Fruit fly (Drosophila melanogaster): Measurements from ENCODE around the gene nAChRalpha6.

DNA sequence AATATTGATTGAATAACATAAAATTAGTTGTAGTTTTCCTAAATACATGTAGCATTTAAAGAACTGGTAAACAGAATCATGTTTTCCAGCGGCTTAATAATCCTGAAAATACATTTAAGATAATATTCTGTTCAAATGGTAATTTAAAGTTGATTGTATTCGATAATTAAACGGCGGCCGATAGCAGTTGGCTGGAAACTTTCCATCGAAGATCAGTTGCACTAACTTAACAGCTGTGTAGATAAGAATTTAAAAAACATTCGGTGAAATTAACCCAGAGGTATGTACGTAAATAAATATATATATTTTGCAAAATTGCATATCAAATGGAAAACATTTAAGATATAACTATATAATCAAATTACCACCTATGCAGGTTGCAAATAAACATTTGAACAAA, 33.9 kb upstream of the nAChRalpha6 start, which contains the start of gene CG4594:
- no peak for TF ChIP-seq kay (GFP tag; ENCODE audit: borderline replicate concordance)
- TF ChIP-seq bab1 (GFP tag; optimal IDR thresholded peaks at IDR 0.05): no peak
- TF ChIP-seq Mnt (GFP tag; optimal IDR thresholded peaks at IDR 0.05): no peak
- no peak for TF ChIP-seq CG14711 (tag; optimal IDR thresholded peaks at IDR 0.05)
- TF ChIP-seq Crg-1 (GFP tag; optimal IDR thresholded peaks at IDR 0.05): no peak
- TF ChIP-seq CG11617 (GFP tag; optimal IDR thresholded peaks at IDR 0.05): no peak
- TF ChIP-seq CG1620 (GFP tag; optimal IDR thresholded peaks at IDR 0.05): no peak
- TF ChIP-seq CG7045 (GFP tag; optimal IDR thresholded peaks at IDR 0.05): no peak
- no peak for TF ChIP-seq Hr96 (GFP tag; optimal IDR thresholded peaks at IDR 0.05)
- TF ChIP-seq ovo (GFP tag; optimal IDR thresholded peaks at IDR 0.05): no peak
- no peak for TF ChIP-seq cnc (optimal IDR thresholded peaks at IDR 0.05)
- TF ChIP-seq CG5204 (GFP tag; optimal IDR thresholded peaks at IDR 0.05): no peak
- no peak for TF ChIP-seq cic (GFP tag; optimal IDR thresholded peaks at IDR 0.05)

All from whole organism, adult.